Fruit fly (Drosophila melanogaster) whole organism, embryonic: ENCODE data around the gene ph-p.
A peak's percentile ranks its signal among the peaks of the same experiment; 100 is the strongest.

Source experiments
- Ada2b ChIP-seq: fragments of 200-800 bp; sonication (Bioruptor generic); IDR thresholded peaks from 2 replicates; pipeline ENCODE4 v1.3.6; 2022; ENCODE audit warnings: missing biosample characterization, missing genetic modification characterization
- Asciz ChIP-seq: fragments of 200-800 bp; sonication (Bioruptor generic); optimal IDR thresholded peaks from 2 replicates; lab custom pipeline; 2017; ENCODE audit warnings: missing biosample characterization, mild to moderate bottlenecking, missing genetic modification characterization, missing genetic modification reagents
- CG11085 ChIP-seq: fragments of 200-800 bp; sonication (Bioruptor generic); IDR thresholded peaks from 2 replicates; pipeline ENCODE4 v1.3.6; 2022; ENCODE audit warnings: missing biosample characterization, missing genetic modification characterization
- CG12299 ChIP-seq: fragments of 200-800 bp; sonication (Bioruptor generic); optimal IDR thresholded peaks from 2 replicates; lab custom pipeline; 2018; ENCODE audit warnings: missing biosample characterization, mild to moderate bottlenecking, missing genetic modification characterization
- CG12659 ChIP-seq: fragments of 200-800 bp; sonication (Bioruptor generic); optimal IDR thresholded peaks from 3 replicates; lab custom pipeline; 2017; ENCODE audit warnings: mild to moderate bottlenecking, missing biosample characterization, missing genetic modification reagents, missing genetic modification characterization
- CG13296 ChIP-seq: fragments of 200-800 bp; sonication (Bioruptor generic); optimal IDR thresholded peaks from 3 replicates; lab custom pipeline; 2018; ENCODE audit warnings: missing biosample characterization, mild to moderate bottlenecking, missing genetic modification characterization
- CG15601 ChIP-seq: fragments of 200-800 bp; sonication (Bioruptor generic); optimal IDR thresholded peaks from 3 replicates; lab custom pipeline; 2019; ENCODE audit warnings: missing biosample characterization, mild to moderate bottlenecking, missing genetic modification characterization, moderate library complexity
- CG16779 ChIP-seq: fragments of 200-800 bp; sonication (Bioruptor generic); IDR thresholded peaks from 2 replicates; pipeline ENCODE4 v1.3.6; 2022; ENCODE audit warnings: missing biosample characterization, missing genetic modification characterization
- CG16813 ChIP-seq: fragments of 200-800 bp; sonication (Bioruptor generic); IDR thresholded peaks from 3 replicates; pipeline ENCODE4 v1.3.6; 2022; ENCODE audit warnings: missing biosample characterization, missing genetic modification characterization; ENCODE audit not compliant: partially characterized antibody
- CG17328 ChIP-seq: fragments of 200-800 bp; sonication (Bioruptor generic); IDR thresholded peaks from 2 replicates; pipeline ENCODE4 v1.3.6; 2022; ENCODE audit warnings: missing biosample characterization, missing genetic modification characterization
- CG1792 ChIP-seq: fragments of 200-800 bp; sonication (Bioruptor generic); optimal IDR thresholded peaks from 2 replicates; lab custom pipeline; 2016; ENCODE audit warnings: missing biosample characterization, missing genetic modification characterization
- CG30020 ChIP-seq: fragments of 200-800 bp; optimal IDR thresholded peaks from 2 replicates; lab custom pipeline; 2019; ENCODE audit warnings: missing biosample characterization, mild to moderate bottlenecking, missing genetic modification characterization, moderate library complexity
- CG33213 ChIP-seq: fragments of 200-800 bp; sonication (Bioruptor generic); optimal IDR thresholded peaks from 3 replicates; lab custom pipeline; 2016; ENCODE audit warnings: missing biosample characterization, missing genetic modification characterization
- CG4730 ChIP-seq: fragments of 200-800 bp; sonication (Bioruptor generic); IDR thresholded peaks from 2 replicates; pipeline ENCODE4 v1.3.6; 2022; ENCODE audit warnings: missing biosample characterization, missing genetic modification characterization
- CG6272 ChIP-seq: fragments of 200-800 bp; sonication (Bioruptor generic); IDR thresholded peaks from 2 replicates; pipeline ENCODE4 v1.3.6; 2022; ENCODE audit warnings: missing biosample characterization, missing genetic modification characterization
- CG7839 ChIP-seq: fragments of 200-800 bp; sonication (Bioruptor generic); optimal IDR thresholded peaks from 3 replicates; lab custom pipeline; 2018; ENCODE audit warnings: missing biosample characterization, mild to moderate bottlenecking, missing genetic modification characterization, moderate library complexity
- CG7928 ChIP-seq: fragments of 200-800 bp; sonication (Bioruptor generic); optimal IDR thresholded peaks from 2 replicates; lab custom pipeline; 2017; ENCODE audit warnings: missing biosample characterization, mild to moderate bottlenecking, missing genetic modification characterization
- CG9609 ChIP-seq: fragments of 200-800 bp; sonication (Bioruptor generic); optimal IDR thresholded peaks from 3 replicates; lab custom pipeline; 2016; ENCODE audit warnings: missing biosample characterization, missing genetic modification characterization
- CkIIα-i1 ChIP-seq: fragments of 200-800 bp; sonication (Bioruptor generic); IDR thresholded peaks from 2 replicates; pipeline ENCODE4 v1.3.6; 2022; ENCODE audit warnings: missing biosample characterization, missing genetic modification characterization
- Dbx ChIP-seq: fragments of 200-800 bp; sonication (Bioruptor generic); IDR thresholded peaks from 3 replicates; pipeline ENCODE4 v1.3.6; 2022; ENCODE audit warnings: missing biosample characterization, missing genetic modification characterization
- Doc2 ChIP-seq: fragments of 200-800 bp; sonication (Bioruptor generic); IDR thresholded peaks from 2 replicates; pipeline ENCODE4 v1.3.6; 2022; ENCODE audit warnings: missing biosample characterization, missing genetic modification characterization
- E2f2 ChIP-seq: fragments of 200-800 bp; sonication (Bioruptor generic); IDR thresholded peaks from 2 replicates; pipeline ENCODE4 v1.3.6; 2022; ENCODE audit warnings: missing biosample characterization, missing genetic modification characterization
- Eip74EF ChIP-seq, 2 experiments: fragments of 200-800 bp in 1 of 2; fragments of >200 bp in 1 of 2; sonication (Bioruptor generic) in 1 of 2; optimal IDR thresholded peaks; 2 replicates each; lab custom pipeline; 2017 to 2019; ENCODE audit warnings: missing biosample characterization in 2 of 2, missing genetic modification characterization in 2 of 2, mild to moderate bottlenecking in 1 of 2, moderate library complexity in 1 of 2
- Ets65A ChIP-seq: fragments of 200-800 bp; sonication (Bioruptor generic); peaks from one replicate; lab custom pipeline; 2016; ENCODE audit warnings: missing biosample characterization, missing genetic modification characterization
- HmgD ChIP-seq: fragments of 200-800 bp; sonication (Bioruptor generic); optimal IDR thresholded peaks from 3 replicates; lab custom pipeline; 2016; ENCODE audit warnings: missing biosample characterization, missing genetic modification characterization
- Hr3 ChIP-seq: fragments of 200-800 bp; sonication (Bioruptor generic); optimal IDR thresholded peaks from 3 replicates; lab custom pipeline; 2016; ENCODE audit warnings: missing biosample characterization, missing genetic modification characterization
- Kr ChIP-seq: fragments of 200-800 bp; sonication (Bioruptor generic); optimal IDR thresholded peaks from 2 replicates; lab custom pipeline; 2017; ENCODE audit warnings: missing biosample characterization, mild to moderate bottlenecking, missing genetic modification characterization
- Lhr ChIP-seq: fragments of 200-800 bp; sonication (Bioruptor generic); optimal IDR thresholded peaks from 3 replicates; lab custom pipeline; 2017; ENCODE audit warnings: mild to moderate bottlenecking, missing biosample characterization, missing genetic modification reagents, missing genetic modification characterization
- Mrtf ChIP-seq: fragments of 200-800 bp; sonication (Bioruptor generic); IDR thresholded peaks from 3 replicates; pipeline ENCODE4 v1.3.6; 2022; ENCODE audit warnings: missing biosample characterization, missing genetic modification characterization
- Poxn ChIP-seq: fragments of 200-800 bp; sonication (Bioruptor generic); IDR thresholded peaks from 2 replicates; pipeline ENCODE4 v1.3.6; 2022; ENCODE audit warnings: missing biosample characterization, missing genetic modification characterization
- Rx ChIP-seq: fragments of 200-800 bp; sonication (Bioruptor generic); IDR thresholded peaks from 2 replicates; pipeline ENCODE4 v1.3.6; 2022; ENCODE audit warnings: missing biosample characterization, missing genetic modification characterization
- Sox102F ChIP-seq: fragments of 200-800 bp; sonication (Bioruptor generic); optimal IDR thresholded peaks from 2 replicates; lab custom pipeline; 2018; ENCODE audit warnings: missing biosample characterization, mild to moderate bottlenecking, missing genetic modification characterization, moderate library complexity
- Xbp1 ChIP-seq: fragments of 200-800 bp; sonication (Bioruptor generic); optimal IDR thresholded peaks from 3 replicates; lab custom pipeline; 2016; ENCODE audit warnings: missing biosample characterization, mild to moderate bottlenecking, missing genetic modification characterization
- crp ChIP-seq, 2 experiments: fragments of 200-800 bp; sonication (Bioruptor generic); optimal IDR thresholded peaks; 2 replicates in 1 of 2; 3 replicates in 1 of 2; lab custom pipeline; 2017; ENCODE audit warnings: missing biosample characterization in 2 of 2, missing genetic modification characterization in 2 of 2, mild to moderate bottlenecking in 1 of 2, moderate library complexity in 1 of 2
- dimm ChIP-seq: fragments of 200-800 bp; sonication (Bioruptor generic); IDR thresholded peaks from 2 replicates; pipeline ENCODE4 v1.3.6; 2022; ENCODE audit warnings: missing biosample characterization, missing genetic modification characterization
- gsb ChIP-seq: fragments of 200-800 bp; sonication (Bioruptor generic); IDR thresholded peaks from 2 replicates; pipeline ENCODE4 v1.3.6; 2022; ENCODE audit warnings: missing biosample characterization, missing genetic modification characterization
- ham ChIP-seq: fragments of 200-800 bp; sonication (Bioruptor generic); IDR thresholded peaks from 2 replicates; pipeline ENCODE4 v1.3.6; 2022; ENCODE audit warnings: missing biosample characterization, missing genetic modification characterization
- knrl ChIP-seq: fragments of 200-800 bp; sonication (Bioruptor generic); IDR thresholded peaks from 3 replicates; pipeline ENCODE4 v1.3.6; 2022; ENCODE audit warnings: missing biosample characterization, missing genetic modification characterization; ENCODE audit not compliant: partially characterized antibody
- lola ChIP-seq, 3 experiments: fragments of >200 bp in 2 of 3; fragments of 200-800 bp in 1 of 3; sonication (Bioruptor generic) in 1 of 3; optimal IDR thresholded peaks; 2 replicates each; lab custom pipeline; 2017 to 2019; ENCODE audit warnings: missing biosample characterization in 3 of 3, missing genetic modification characterization in 3 of 3, mild to moderate bottlenecking in 1 of 3, moderate library complexity in 1 of 3
- nerfin-1 ChIP-seq: fragments of 200-800 bp; sonication (Bioruptor generic); optimal IDR thresholded peaks from 3 replicates; lab custom pipeline; 2019; ENCODE audit warnings: missing biosample characterization, mild to moderate bottlenecking, missing genetic modification characterization, moderate library complexity
- nom ChIP-seq: fragments of 200-800 bp; sonication (Bioruptor generic); optimal IDR thresholded peaks from 2 replicates; lab custom pipeline; 2017; ENCODE audit warnings: missing biosample characterization, missing genetic modification characterization, mild to moderate bottlenecking, moderate library complexity, missing genetic modification reagents
- psq ChIP-seq: fragments of 200-800 bp; sonication (Bioruptor generic); optimal IDR thresholded peaks from 2 replicates; lab custom pipeline; 2017; ENCODE audit warnings: missing biosample characterization, missing genetic modification characterization
- row ChIP-seq: fragments of 200-800 bp; sonication (Bioruptor generic); IDR thresholded peaks from 3 replicates; pipeline ENCODE4 v1.3.6; 2022; ENCODE audit warnings: missing biosample characterization, missing genetic modification characterization
- run ChIP-seq: fragments of 200-800 bp; sonication (Bioruptor generic); optimal IDR thresholded peaks from 3 replicates; lab custom pipeline; 2018; ENCODE audit warnings: missing biosample characterization, mild to moderate bottlenecking, missing genetic modification characterization
- sc ChIP-seq, 3 experiments: fragments of >200 bp in 2 of 3; fragments of 200-800 bp in 1 of 3; sonication (Bioruptor generic) in 1 of 3; optimal IDR thresholded peaks; 2 replicates in 2 of 3; 3 replicates in 1 of 3; lab custom pipeline; 2017; ENCODE audit warnings: mild to moderate bottlenecking in 1 of 3, missing biosample characterization in 1 of 3, missing genetic modification characterization in 1 of 3, missing genetic modification reagents in 1 of 3
- sens-2 ChIP-seq: fragments of 200-800 bp; sonication (Bioruptor generic); IDR thresholded peaks from 2 replicates; pipeline ENCODE4 v1.3.6; 2022; ENCODE audit warnings: missing biosample characterization, missing genetic modification characterization
- slbo ChIP-seq: fragments of 200-800 bp; sonication (Bioruptor generic); IDR thresholded peaks from 2 replicates; pipeline ENCODE4 v1.3.6; 2022; ENCODE audit warnings: missing biosample characterization, missing genetic modification characterization
- tgo ChIP-seq: fragments of 200-800 bp; sonication (Bioruptor generic); IDR thresholded peaks from 3 replicates; pipeline ENCODE4 v1.3.6; 2022; ENCODE audit warnings: missing biosample characterization, missing genetic modification characterization
- unpg ChIP-seq: fragments of 200-800 bp; sonication (Bioruptor generic); optimal IDR thresholded peaks from 3 replicates; lab custom pipeline; 2018; ENCODE audit warnings: missing biosample characterization, mild to moderate bottlenecking, missing genetic modification characterization, moderate library complexity
- wek ChIP-seq: fragments of 200-800 bp; sonication (Bioruptor generic); optimal IDR thresholded peaks from 3 replicates; lab custom pipeline; 2018; ENCODE audit warnings: missing biosample characterization, mild to moderate bottlenecking, missing genetic modification characterization, moderate library complexity

ph-p gene

DNA sequence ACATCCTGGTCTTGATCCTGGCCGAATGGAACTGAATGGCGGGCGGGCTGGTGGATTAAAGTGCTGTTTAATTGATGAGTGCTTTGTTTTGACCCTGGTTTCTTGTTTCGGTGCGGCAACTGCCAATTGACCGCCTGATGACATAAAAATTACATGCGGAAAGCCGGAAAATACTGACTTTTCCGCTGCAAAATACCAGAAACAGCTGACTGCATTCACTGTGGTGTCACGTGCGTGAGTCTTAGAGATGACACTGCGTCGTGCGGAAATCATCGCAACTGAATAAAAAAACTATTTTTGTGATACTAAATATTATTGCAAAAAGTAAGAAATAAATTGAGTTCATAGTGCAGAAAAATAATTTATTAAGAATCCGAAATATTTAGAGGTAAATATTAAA is 11.3 kb upstream of the ph-p start, which contains the start of gene bcn92 (continued):
- TF ChIP-seq Kr (GFP tag; lab: Kevin White, UChicago) (no peak), unpg (peak; percentile 8), CG13296 (GFP tag; lab: Kevin White, UChicago) (peak; percentile 7), slbo (GFP tag; lab: Robert Waterston, UW) (peak; percentile 76), Ets65A (GFP tag; lab: Kevin White, UChicago) (peak; percentile 64), CG11085 (GFP tag; lab: Robert Waterston, UW) (0 out of 2 replicates have a peak, but pooled peaks have one; percentile 11), run (tag; lab: Kevin White, UChicago) (no peak), CG16813 (GFP tag; lab: Robert Waterston, UW) (peak; percentile 94), CkIIα-i1 (no peak), sc (optimal IDR thresholded peaks at IDR 0.05; lab: Kevin White, UChicago) (no peak), sc (GFP tag; optimal IDR thresholded peaks at IDR 0.05; lab: Kevin White, UChicago) (no peak), CG7839 (peak; percentile 30), CG12659 (peak; percentile 53), Rx (no peak), Doc2 (no peak), Sox102F (GFP tag; lab: Kevin White, UChicago) (peak; percentile 26), Dbx (GFP tag; lab: Robert Waterston, UW) (peak; percentile 70), CG1792 (peak; percentile 43), nerfin-1 (no peak), row (GFP tag; lab: Robert Waterston, UW) (peak; percentile 93), E2f2 (GFP tag; lab: Robert Waterston, UW) (peak; percentile 30; the same call in 1 of the 2 replicates), Lhr (GFP tag; lab: Kevin White, UChicago) (no peak), CG9609 (GFP tag; lab: Kevin White, UChicago) (no peak), Asciz (GFP tag; lab: Kevin White, UChicago) (no peak), Eip74EF (GFP tag; optimal IDR thresholded peaks at IDR 0.05; lab: Kevin White, UChicago) (no peak), tgo (GFP tag; lab: Robert Waterston, UW) (no peak), CG4730 (GFP tag; lab: Robert Waterston, UW) (no peak), CG17328 (GFP tag; lab: Robert Waterston, UW) (no peak), sens-2 (no peak), CG7928 (no peak), CG33213 (GFP tag; lab: Kevin White, UChicago) (peak; percentile 11), crp (GFP tag; optimal IDR thresholded peaks at IDR 0.05; lab: Kevin White, UChicago) (peak; percentile 78 to 96), CG12299 (no peak), Poxn (GFP tag; lab: Robert Waterston, UW) (no peak), ham (GFP tag; lab: Robert Waterston, UW) (no peak), lola (GFP tag; optimal IDR thresholded peaks at IDR 0.05; lab: Kevin White, UChicago) (peak in 1 of 3 experiments; percentile 21), wek (GFP tag; lab: Kevin White, UChicago) (no peak), dimm (GFP tag; lab: Robert Waterston, UW) (no peak), Hr3 (GFP tag; lab: Kevin White, UChicago) (no peak), CG15601 (peak; percentile 20), CG6272 (GFP tag; lab: Robert Waterston, UW) (peak; percentile 31; the same call in 1 of the 2 replicates), psq (GFP tag; lab: Kevin White, UChicago) (no peak), nom (GFP tag; lab: Kevin White, UChicago) (no peak), Ada2b (GFP tag; lab: Robert Waterston, UW) (peak; percentile 40; the same call in 1 of the 2 replicates), Mrtf (GFP tag; lab: Robert Waterston, UW) (no peak), Xbp1 (GFP tag; lab: Kevin White, UChicago) (peak; percentile 62), HmgD (GFP tag; lab: Kevin White, UChicago) (no peak), CG16779 (no peak), gsb (GFP tag; lab: Robert Waterston, UW) (no peak), knrl (GFP tag; lab: Robert Waterston, UW) (peak; percentile 94), CG30020 (tag; lab: Kevin White, UChicago) (peak; percentile 26)
